Fruit fly (Drosophila melanogaster): Measurements from ENCODE around the gene CG10512.

dm6 chr3L:21185622-21186021 is 17.1 kb upstream of the CG10512 start:
- TF ChIP-seq CG8478 (optimal IDR thresholded peaks at IDR 0.05) = no peak
- no peak for TF ChIP-seq CTCF (optimal IDR thresholded peaks at IDR 0.05)

Measured in S2 (cell line).